Worm (Caenorhabditis elegans): ENCODE results near the gene Y47D3A.13.

ce11 chrIII:11208371-11208770 lies 15.5 kb downstream of the Y47D3A.13 start:
- TF ChIP-seq ceh-6 (GFP tag; optimal IDR thresholded peaks at IDR 0.05): no peak
- no peak for TF ChIP-seq ama-1 (optimal IDR thresholded peaks at IDR 0.05)
- no peak for TF ChIP-seq tbx-2 (tag; optimal IDR thresholded peaks at IDR 0.05)
- no peak for TF ChIP-seq elt-4 (tag; optimal IDR thresholded peaks at IDR 0.05)
- no peak for TF ChIP-seq ceh-9 (tag; optimal IDR thresholded peaks at IDR 0.05)
- TF ChIP-seq nfya-1 (tag; optimal IDR thresholded peaks at IDR 0.05): no peak
- no peak for TF ChIP-seq nhr-11 (tag; optimal IDR thresholded peaks at IDR 0.05)
- TF ChIP-seq dmd-4 (tag; optimal IDR thresholded peaks at IDR 0.05; ENCODE audit: borderline replicate concordance): no peak
- TF ChIP-seq unc-55 (GFP tag; optimal IDR thresholded peaks at IDR 0.05): no peak
- TF ChIP-seq madf-2 (tag; optimal IDR thresholded peaks at IDR 0.05): no peak
- TF ChIP-seq pha-2 (tag; optimal IDR thresholded peaks at IDR 0.05): no peak
